Fruit fly (Drosophila melanogaster) whole organism, embryonic: ENCODE data around the gene CG10584.

Experiments used
- Atf3 ChIP-seq: fragments of 200-800 bp; sonication (Bioruptor generic); optimal IDR thresholded peaks from 3 replicates; lab custom pipeline; 2016; ENCODE audit warnings: missing biosample characterization, missing genetic modification characterization
- CG10274 ChIP-seq: fragments of 200-800 bp; sonication (Bioruptor generic); optimal IDR thresholded peaks from 3 replicates; lab custom pipeline; 2017; ENCODE audit warnings: missing biosample characterization, mild to moderate bottlenecking, missing genetic modification characterization
- CG11085 ChIP-seq: fragments of 200-800 bp; sonication (Bioruptor generic); IDR thresholded peaks from 2 replicates; pipeline ENCODE4 v1.3.6; 2022; ENCODE audit warnings: missing biosample characterization, missing genetic modification characterization
- CG11696 ChIP-seq: fragments of 200-800 bp; sonication (Bioruptor generic); IDR thresholded peaks from 2 replicates; pipeline ENCODE4 v1.3.6; 2022; ENCODE audit warnings: missing biosample characterization, missing genetic modification characterization
- CG12769 ChIP-seq: fragments of 200-800 bp; sonication (Bioruptor generic); optimal IDR thresholded peaks from 2 replicates; lab custom pipeline; 2019; ENCODE audit warnings: missing biosample characterization, mild to moderate bottlenecking, missing genetic modification characterization, moderate library complexity
- CG13775 ChIP-seq: fragments of 200-800 bp; sonication (Bioruptor generic); optimal IDR thresholded peaks from 3 replicates; lab custom pipeline; 2017; ENCODE audit warnings: missing biosample characterization, mild to moderate bottlenecking, missing genetic modification characterization
- CG14441 ChIP-seq: fragments of 200-800 bp; sonication (Bioruptor generic); IDR thresholded peaks from 2 replicates; pipeline ENCODE4 v1.3.6; 2022; ENCODE audit warnings: missing biosample characterization, missing genetic modification characterization
- CG34422 ChIP-seq: fragments of 200-800 bp; sonication (Bioruptor generic); IDR thresholded peaks from 3 replicates; pipeline ENCODE4 v1.3.6; 2022; ENCODE audit warnings: missing biosample characterization, missing genetic modification characterization
- CG3838 ChIP-seq: fragments of 200-800 bp; sonication (Bioruptor generic); optimal IDR thresholded peaks from 3 replicates; lab custom pipeline; 2016; ENCODE audit warnings: missing biosample characterization, missing genetic modification characterization
- CG4282 ChIP-seq: fragments of 200-800 bp; sonication (Bioruptor generic); optimal IDR thresholded peaks from 2 replicates; lab custom pipeline; 2016; ENCODE audit warnings: missing biosample characterization, missing genetic modification characterization
- CG4360 ChIP-seq: fragments of 200-800 bp; sonication (Bioruptor generic); IDR thresholded peaks from 2 replicates; pipeline ENCODE4 v1.3.6; 2022; ENCODE audit warnings: missing biosample characterization, missing genetic modification characterization
- CG6175 ChIP-seq: fragments of 200-800 bp; sonication (Bioruptor generic); IDR thresholded peaks from 3 replicates; pipeline ENCODE4 v1.3.6; 2022; ENCODE audit warnings: missing biosample characterization, missing genetic modification characterization
- CG6254 ChIP-seq: fragments of 200-800 bp; sonication (Bioruptor generic); optimal IDR thresholded peaks from 3 replicates; lab custom pipeline; 2017; ENCODE audit warnings: mild to moderate bottlenecking, missing biosample characterization, missing genetic modification reagents, missing genetic modification characterization
- CG6689 ChIP-seq: fragments of 200-800 bp; sonication (Bioruptor generic); IDR thresholded peaks from 2 replicates; pipeline ENCODE4 v1.3.6; 2022; ENCODE audit warnings: missing biosample characterization, missing genetic modification characterization
- CG7556 ChIP-seq: fragments of 200-800 bp; sonication (Bioruptor generic); optimal IDR thresholded peaks from 2 replicates; lab custom pipeline; 2017; ENCODE audit warnings: missing biosample characterization, mild to moderate bottlenecking, missing genetic modification characterization
- CG7963 ChIP-seq: fragments of 200-800 bp; sonication (Bioruptor generic); IDR thresholded peaks from 3 replicates; pipeline ENCODE4 v1.3.6; 2022; ENCODE audit warnings: missing biosample characterization, missing genetic modification characterization; ENCODE audit not compliant: partially characterized antibody
- CG8944 ChIP-seq: fragments of 200-800 bp; sonication (Bioruptor generic); optimal IDR thresholded peaks from 3 replicates; lab custom pipeline; 2016; ENCODE audit warnings: missing biosample characterization, missing genetic modification characterization
- D19A ChIP-seq: fragments of 200-800 bp; optimal IDR thresholded peaks from 3 replicates; lab custom pipeline; 2019; ENCODE audit warnings: missing biosample characterization, mild to moderate bottlenecking, missing genetic modification characterization, moderate library complexity
- D19B ChIP-seq: fragments of 200-800 bp; sonication (Bioruptor generic); optimal IDR thresholded peaks from 2 replicates; lab custom pipeline; 2017; ENCODE audit warnings: missing biosample characterization, mild to moderate bottlenecking, missing genetic modification characterization
- Dip3 ChIP-seq: fragments of 200-800 bp; sonication (Bioruptor generic); optimal IDR thresholded peaks from 3 replicates; lab custom pipeline; 2016; ENCODE audit warnings: missing biosample characterization, missing genetic modification characterization
- E2f1 ChIP-seq: fragments of 200-800 bp; sonication (Bioruptor generic); IDR thresholded peaks from 2 replicates; pipeline ENCODE4 v1.3.6; 2022; ENCODE audit warnings: missing biosample characterization, missing genetic modification characterization
- Ets65A ChIP-seq: fragments of 200-800 bp; sonication (Bioruptor generic); peaks from one replicate; lab custom pipeline; 2016; ENCODE audit warnings: missing biosample characterization, missing genetic modification characterization
- Hmx ChIP-seq: fragments of 200-800 bp; sonication (Bioruptor generic); optimal IDR thresholded peaks from 2 replicates; lab custom pipeline; 2016; ENCODE audit warnings: missing biosample characterization, missing genetic modification characterization
- Med ChIP-seq: fragments of 200-800 bp; sonication (Bioruptor generic); peaks from one replicate; lab custom pipeline; 2016; ENCODE audit warnings: missing biosample characterization, missing genetic modification characterization, mild to moderate bottlenecking, inconsistent platforms, moderate library complexity
- Sin3A ChIP-seq: fragments of >200 bp; optimal IDR thresholded peaks from 2 replicates; lab custom pipeline; 2018
- Spps ChIP-seq: fragments of 200-800 bp; sonication (Bioruptor generic); optimal IDR thresholded peaks from 2 replicates; lab custom pipeline; 2018; ENCODE audit warnings: missing biosample characterization, mild to moderate bottlenecking, missing genetic modification characterization
- Trl ChIP-seq, 3 experiments: fragments of >200 bp in 2 of 3; fragments of 200-800 bp in 1 of 3; sonication (Bioruptor generic) in 1 of 3; optimal IDR thresholded peaks; 2 replicates in 1 of 3; 3 replicates in 2 of 3; lab custom pipeline; 2016 to 2017; ENCODE audit warnings: missing biosample characterization in 1 of 3, missing genetic modification characterization in 1 of 3
- ara ChIP-seq: fragments of 200-800 bp; sonication (Bioruptor generic); IDR thresholded peaks from 2 replicates; pipeline ENCODE4 v1.3.6; 2022; ENCODE audit warnings: missing biosample characterization, missing genetic modification characterization
- cg ChIP-seq: fragments of 200-800 bp; sonication (Bioruptor generic); optimal IDR thresholded peaks from 3 replicates; lab custom pipeline; 2019; ENCODE audit warnings: missing biosample characterization, mild to moderate bottlenecking, missing genetic modification characterization, moderate library complexity
- crol ChIP-seq: fragments of 200-800 bp; sonication (Bioruptor generic); IDR thresholded peaks from 2 replicates; pipeline ENCODE4 v1.3.6; 2022; ENCODE audit warnings: missing biosample characterization, missing genetic modification characterization
- nerfin-1 ChIP-seq: fragments of 200-800 bp; sonication (Bioruptor generic); optimal IDR thresholded peaks from 3 replicates; lab custom pipeline; 2019; ENCODE audit warnings: missing biosample characterization, mild to moderate bottlenecking, missing genetic modification characterization, moderate library complexity
- sd ChIP-seq: fragments of 200-800 bp; sonication (Bioruptor generic); optimal IDR thresholded peaks from 3 replicates; lab custom pipeline; 2018; ENCODE audit warnings: missing biosample characterization, mild to moderate bottlenecking, missing genetic modification characterization, moderate library complexity
- sens ChIP-seq: fragments of 200-800 bp; sonication (Bioruptor generic); peaks from one replicate; lab custom pipeline; 2016; ENCODE audit warnings: missing biosample characterization, missing genetic modification characterization
- sr ChIP-seq: fragments of 200-800 bp; sonication (Bioruptor generic); IDR thresholded peaks from 3 replicates; pipeline ENCODE4 v1.3.6; 2022; ENCODE audit warnings: missing biosample characterization, missing genetic modification characterization

Gene CG10584

dm6 chr3L:21044721-21045120 is 13.6 kb upstream of the CG10584 start:
- TF ChIP-seq sens (GFP tag; lab: Kevin White, UChicago) (peak; percentile 67), crol (peak; percentile 60), CG4282 (no peak), CG10274 (GFP tag; lab: Kevin White, UChicago) (no peak), Atf3 (GFP tag; lab: Kevin White, UChicago) (no peak), CG6689 (peak; percentile 46; the same call in 1 of the 2 replicates), D19A (tag; lab: Kevin White, UChicago) (peak; percentile 77)

- TF ChIP-seq Sin3A (lab: Kevin White, UChicago) (no peak), CG14441 (no peak), CG7556 (GFP tag; lab: Kevin White, UChicago) (no peak), CG11085 (GFP tag; lab: Robert Waterston, UW) (no peak), CG34422 (GFP tag; lab: Robert Waterston, UW) (no peak), E2f1 (GFP tag; lab: Robert Waterston, UW) (no peak), CG4360 (GFP tag; lab: Robert Waterston, UW) (no peak), Dip3 (GFP tag; lab: Kevin White, UChicago) (no peak), CG6254 (no peak), Hmx (no peak), ara (0 out of 2 replicates have a peak, but pooled peaks have one; percentile 17), Med (GFP tag; lab: Kevin White, UChicago) (peak; percentile 54), D19B (GFP tag; lab: Kevin White, UChicago) (no peak), Ets65A (GFP tag; lab: Kevin White, UChicago) (peak; percentile 54), sens (GFP tag; lab: Kevin White, UChicago) (peak; percentile 57), CG8944 (GFP tag; lab: Kevin White, UChicago) (no peak), CG13775 (GFP tag; lab: Kevin White, UChicago) (no peak)
These were observed 12.9 kb upstream of the CG10584 start for dm6 chr3L:21043894-21044682.

- TF ChIP-seq sd (peak; percentile 41), CG11696 (GFP tag; lab: Robert Waterston, UW) (0 out of 2 replicates have a peak, but pooled peaks have one; percentile 15), CG12769 (tag; lab: Kevin White, UChicago) (peak; percentile 40), CG6175 (GFP tag; lab: Robert Waterston, UW) (no peak), cg (GFP tag; lab: Kevin White, UChicago) (peak; percentile 63), Trl (optimal IDR thresholded peaks at IDR 0.05; lab: Kevin White, UChicago) (peak; percentile 15 to 17), Trl (GFP tag; optimal IDR thresholded peaks at IDR 0.05; lab: Kevin White, UChicago) (no peak), crol (peak; percentile 81), Spps (tag; lab: Kevin White, UChicago) (no peak), sr (GFP tag; lab: Robert Waterston, UW) (peak; percentile 16; the same call in 1 of the 3 replicates), nerfin-1 (peak; percentile 7), CG3838 (no peak), CG7963 (GFP tag; lab: Robert Waterston, UW) (0 out of 3 replicates have a peak, but pooled peaks have one; percentile 19)
These were observed 12.3 kb upstream of the CG10584 start for dm6 chr3L:21043435-21043834.
